Comparison of ENCODE assay signal across 3 worm cellular contexts in the genomic region with DNA sequence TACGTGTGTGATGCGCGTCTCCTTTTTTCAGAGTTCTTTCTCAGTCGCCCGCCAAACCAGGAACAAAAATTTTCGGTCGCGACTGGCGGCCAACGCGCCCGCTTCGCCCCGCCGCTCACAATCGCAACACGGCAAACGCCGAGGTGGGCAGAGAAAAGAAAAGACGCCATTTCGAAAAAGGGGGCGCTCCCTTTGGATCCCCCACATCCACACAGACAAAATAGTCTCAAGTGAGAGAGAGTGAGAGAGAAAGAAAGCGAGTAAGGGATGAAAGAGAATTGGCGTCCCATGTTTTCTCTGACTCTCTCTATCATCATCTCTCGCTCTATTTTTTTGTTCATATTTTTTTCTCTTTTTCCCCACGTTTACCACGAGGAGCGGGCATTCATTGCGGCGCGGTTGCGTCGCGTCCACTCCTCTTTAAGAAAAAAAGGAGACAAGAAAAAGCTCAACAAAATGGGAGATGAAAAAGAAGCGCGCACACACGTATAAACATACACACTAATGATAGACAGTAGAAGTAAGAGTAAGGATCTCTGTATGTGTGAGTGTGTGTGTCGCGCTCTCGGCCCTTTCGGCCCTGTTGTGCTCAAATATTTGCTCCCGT.
A peak's percentile ranks its signal among the peaks of the same experiment; 100 is the strongest.
TF ChIP-seq lines count a peak whose summit lies in the region.

No protein-coding gene starts in this region.

TF ChIP-seq in whole organism, L1 larva, 84 proteins besides CTCF, POLR2A, EP300 and RAD21 (continued from another document and continues in another):
- peak; percentile 94 for TF ChIP-seq snu-23 (GFP tag; optimal IDR thresholded peaks at IDR 0.05; lab: Kevin White, UChicago)
- peak; percentile 45 for TF ChIP-seq aly-2 (tag; optimal IDR thresholded peaks at IDR 0.05; lab: Kevin White, UChicago)
- TF ChIP-seq mep-1 (tag; optimal IDR thresholded peaks at IDR 0.05; lab: Kevin White, UChicago): peak; percentile 79
- TF ChIP-seq unc-86 (tag; optimal IDR thresholded peaks at IDR 0.05; lab: Kevin White, UChicago): peak; percentile 92
- TF ChIP-seq swsn-7 (tag; optimal IDR thresholded peaks at IDR 0.05; lab: Kevin White, UChicago): peak; percentile 88
- TF ChIP-seq ztf-4 (tag; optimal IDR thresholded peaks at IDR 0.05; lab: Kevin White, UChicago): peak; percentile 54
- TF ChIP-seq elt-2 (tag; optimal IDR thresholded peaks at IDR 0.05; lab: Kevin White, UChicago): no peak
- peak; percentile 98 for TF ChIP-seq fkh-8 (tag; optimal IDR thresholded peaks at IDR 0.05; lab: Kevin White, UChicago)
- peak; percentile 74 for TF ChIP-seq lir-3 (tag; optimal IDR thresholded peaks at IDR 0.05; lab: Kevin White, UChicago; ENCODE audit: poor library complexity)
- no peak for TF ChIP-seq hlh-17 (GFP tag; optimal IDR thresholded peaks at IDR 0.05; lab: Kevin White, UChicago; ENCODE audit: borderline replicate concordance)
- peak; percentile 61 for TF ChIP-seq ces-1 (GFP tag; optimal IDR thresholded peaks at IDR 0.05; lab: Kevin White, UChicago)
- TF ChIP-seq blmp-1 (tag; optimal IDR thresholded peaks at IDR 0.05; lab: Kevin White, UChicago): peak; percentile 98
- TF ChIP-seq elt-3 (tag; optimal IDR thresholded peaks at IDR 0.05; lab: Kevin White, UChicago): peak in 2 of 6 experiments; percentile 35 to 64
- peak; percentile 90 for TF ChIP-seq nhr-20 (tag; optimal IDR thresholded peaks at IDR 0.05; lab: Kevin White, UChicago)
- TF ChIP-seq nhr-76 (tag; optimal IDR thresholded peaks at IDR 0.05; lab: Kevin White, UChicago): no peak
- peak; percentile 17 for TF ChIP-seq snpc-4 (tag; optimal IDR thresholded peaks at IDR 0.05; lab: Kevin White, UChicago)
- peak; percentile 76 for TF ChIP-seq xbp-1 (tag; optimal IDR thresholded peaks at IDR 0.05; lab: Kevin White, UChicago)
- TF ChIP-seq irx-1 (tag; optimal IDR thresholded peaks at IDR 0.05; lab: Kevin White, UChicago): peak; percentile 74
- TF ChIP-seq lin-13 (GFP tag; optimal IDR thresholded peaks at IDR 0.05; lab: Kevin White, UChicago): peak; percentile 86
- peak; percentile 96 for TF ChIP-seq nhr-71 (tag; optimal IDR thresholded peaks at IDR 0.05; lab: Kevin White, UChicago)
- no peak for TF ChIP-seq efl-3 (GFP tag; optimal IDR thresholded peaks at IDR 0.05; lab: Kevin White, UChicago)
- peak; percentile 78 for TF ChIP-seq ceh-8 (GFP tag; optimal IDR thresholded peaks at IDR 0.05; lab: Kevin White, UChicago)
- peak; percentile 14 for TF ChIP-seq hpl-2 (GFP tag; optimal IDR thresholded peaks at IDR 0.05; lab: Kevin White, UChicago)
- TF ChIP-seq tlp-1 (tag; optimal IDR thresholded peaks at IDR 0.05; lab: Kevin White, UChicago): no peak
- TF ChIP-seq ceh-90 (tag; optimal IDR thresholded peaks at IDR 0.05; lab: Kevin White, UChicago): peak; percentile 1
- TF ChIP-seq zag-1 (tag; optimal IDR thresholded peaks at IDR 0.05; lab: Kevin White, UChicago): peak; percentile 89
- TF ChIP-seq mab-9 (GFP tag; IDR thresholded peaks at IDR 0.05; lab: Robert Waterston, UW): no peak; the same call in 1 of the 2 replicates
- TF ChIP-seq nhr-11 (tag; optimal IDR thresholded peaks at IDR 0.05; lab: Kevin White, UChicago): peak; percentile 41
- TF ChIP-seq egl-27 (tag; optimal IDR thresholded peaks at IDR 0.05; lab: Kevin White, UChicago): peak; percentile 21 to 87
- TF ChIP-seq sptf-1 (tag; optimal IDR thresholded peaks at IDR 0.05; lab: Kevin White, UChicago): no peak
- peak; percentile 79 for TF ChIP-seq nhr-19 (GFP tag; conservative IDR thresholded peaks at IDR 0.05; lab: Robert Waterston, UW)
- peak; percentile 32; the same call in 1 of the 2 replicates for TF ChIP-seq grh-1 (GFP tag; IDR thresholded peaks at IDR 0.05; lab: Robert Waterston, UW)
- peak; percentile 62 for TF ChIP-seq ceh-88 (GFP tag; IDR thresholded peaks at IDR 0.05; lab: Robert Waterston, UW)
- peak; percentile 36 for TF ChIP-seq C04F5.9 (tag; optimal IDR thresholded peaks at IDR 0.05; lab: Kevin White, UChicago)
- TF ChIP-seq pax-3 (tag; optimal IDR thresholded peaks at IDR 0.05; lab: Kevin White, UChicago): peak; percentile 81
- TF ChIP-seq sox-4 (tag; optimal IDR thresholded peaks at IDR 0.05; lab: Kevin White, UChicago): peak; percentile 38
- peak; percentile 75 to 80 for TF ChIP-seq mdl-1 (tag; optimal IDR thresholded peaks at IDR 0.05; lab: Kevin White, UChicago)
- peak; percentile 49 for TF ChIP-seq fkh-4 (tag; optimal IDR thresholded peaks at IDR 0.05; lab: Kevin White, UChicago; ENCODE audit: borderline replicate concordance)
- peak; percentile 66 for TF ChIP-seq nhr-90 (tag; optimal IDR thresholded peaks at IDR 0.05; lab: Kevin White, UChicago; ENCODE audit: poor library complexity)
- TF ChIP-seq lin-39 (tag; optimal IDR thresholded peaks at IDR 0.05; lab: Kevin White, UChicago): no peak

TF ChIP-seq in whole organism, L3 larva, 47 proteins besides CTCF, POLR2A, EP300 and RAD21 (continued from another document):
- TF ChIP-seq R02D3.7 (tag; optimal IDR thresholded peaks at IDR 0.05; lab: Kevin White, UChicago) (peak; percentile 40), nhr-76 (tag; optimal IDR thresholded peaks at IDR 0.05; lab: Kevin White, UChicago) (no peak), pqm-1 (tag; optimal IDR thresholded peaks at IDR 0.05; lab: Kevin White, UChicago) (peak; percentile 4), fos-1 (tag; optimal IDR thresholded peaks at IDR 0.05; lab: Kevin White, UChicago) (no peak), ceh-16 (tag; optimal IDR thresholded peaks at IDR 0.05; lab: Kevin White, UChicago) (peak; percentile 39), ama-1 (optimal IDR thresholded peaks at IDR 0.05; lab: Kevin White, UChicago) (peak; percentile 63), lsy-12 (tag; optimal IDR thresholded peaks at IDR 0.05; lab: Kevin White, UChicago) (peak; percentile 61), elt-2 (tag; optimal IDR thresholded peaks at IDR 0.05; lab: Kevin White, UChicago) (peak; percentile 55), nhr-43 (tag; optimal IDR thresholded peaks at IDR 0.05; lab: Kevin White, UChicago; ENCODE audit: poor library complexity, severe bottlenecking) (peak; percentile 59), zag-1 (tag; optimal IDR thresholded peaks at IDR 0.05; lab: Kevin White, UChicago) (peak; percentile 52), egl-27 (tag; optimal IDR thresholded peaks at IDR 0.05; lab: Kevin White, UChicago) (peak; percentile 37), snpc-4 (tag; optimal IDR thresholded peaks at IDR 0.05; lab: Kevin White, UChicago) (peak; percentile 63), nhr-11 (tag; optimal IDR thresholded peaks at IDR 0.05; lab: Kevin White, UChicago) (peak; percentile 80), ztf-11 (tag; optimal IDR thresholded peaks at IDR 0.05; lab: Kevin White, UChicago) (no peak), sea-2 (GFP tag; optimal IDR thresholded peaks at IDR 0.05; lab: Kevin White, UChicago) (no peak), aly-2 (tag; optimal IDR thresholded peaks at IDR 0.05; lab: Kevin White, UChicago) (no peak), ceh-28 (tag; optimal IDR thresholded peaks at IDR 0.05; lab: Kevin White, UChicago) (peak; percentile 66), nhr-237 (tag; optimal IDR thresholded peaks at IDR 0.05; lab: Kevin White, UChicago) (no peak), eor-1 (tag; optimal IDR thresholded peaks at IDR 0.05; lab: Kevin White, UChicago) (no peak), elt-1 (tag; optimal IDR thresholded peaks at IDR 0.05; lab: Kevin White, UChicago) (peak; percentile 49), unc-39 (tag; optimal IDR thresholded peaks at IDR 0.05; lab: Kevin White, UChicago) (no peak), lin-15B (tag; optimal IDR thresholded peaks at IDR 0.05; lab: Kevin White, UChicago) (peak; percentile 66), ZK546.5 (tag; optimal IDR thresholded peaks at IDR 0.05; lab: Kevin White, UChicago) (no peak), jun-1 (tag; optimal IDR thresholded peaks at IDR 0.05; lab: Kevin White, UChicago) (peak; percentile 84), mdl-1 (tag; optimal IDR thresholded peaks at IDR 0.05; lab: Kevin White, UChicago) (peak; percentile 84), tbx-2 (tag; optimal IDR thresholded peaks at IDR 0.05; lab: Kevin White, UChicago) (peak; percentile 74), fkh-10 (GFP tag; optimal IDR thresholded peaks at IDR 0.05; lab: Kevin White, UChicago) (peak; percentile 40), ceh-9 (tag; optimal IDR thresholded peaks at IDR 0.05; lab: Kevin White, UChicago) (no peak), elt-3 (tag; optimal IDR thresholded peaks at IDR 0.05; lab: Kevin White, UChicago) (no peak)

TF ChIP-seq in whole organism, young adult, 124 proteins besides CTCF, POLR2A, EP300 and RAD21 (continued from another document):
- TF ChIP-seq dox-1 (GFP tag; IDR thresholded peaks at IDR 0.05; lab: Robert Waterston, UW) (peak; percentile 76), F57A8.1 (GFP tag; optimal IDR thresholded peaks at IDR 0.05; lab: Kevin White, UChicago) (no peak), C06A6.2 (GFP tag; conservative IDR thresholded peaks at IDR 0.05; lab: Robert Waterston, UW) (peak; percentile 72), ceh-91 (GFP tag; IDR thresholded peaks at IDR 0.05; lab: Robert Waterston, UW) (no peak), tbp1 (GFP tag; optimal IDR thresholded peaks at IDR 0.05; lab: Kevin White, UChicago) (peak; percentile 25), snpc-4 (GFP tag; optimal IDR thresholded peaks at IDR 0.05; lab: Kevin White, UChicago) (no peak), snpc-4 (tag; optimal IDR thresholded peaks at IDR 0.05; lab: Kevin White, UChicago) (peak in 3 of 4 experiments; percentile 64 to 73 (median 73)), lin-35 (GFP tag; optimal IDR thresholded peaks at IDR 0.05; lab: Kevin White, UChicago) (peak in 1 of 3 experiments; percentile 68), Y53G8AR.9 (GFP tag; conservative IDR thresholded peaks at IDR 0.05; lab: Robert Waterston, UW) (peak; percentile 44; the same call in 1 of the 2 replicates), pbrm-1 (GFP tag; IDR thresholded peaks at IDR 0.05; lab: Robert Waterston, UW) (peak; percentile 47), F37B4.10 (GFP tag; IDR thresholded peaks at IDR 0.05; lab: Robert Waterston, UW) (no peak), ztf-22 (GFP tag; optimal IDR thresholded peaks at IDR 0.05; lab: Kevin White, UChicago) (peak; percentile 33), F55B11.4 (tag; optimal IDR thresholded peaks at IDR 0.05; lab: Kevin White, UChicago; ENCODE audit: borderline replicate concordance, insufficient read depth) (no peak), ceh-27 (GFP tag; optimal IDR thresholded peaks at IDR 0.05; lab: Kevin White, UChicago) (peak; percentile 61), sdz-38 (tag; optimal IDR thresholded peaks at IDR 0.05; lab: Kevin White, UChicago) (no peak), die-1 (tag; optimal IDR thresholded peaks at IDR 0.05; lab: Kevin White, UChicago) (peak; percentile 56), chd-7 (tag; optimal IDR thresholded peaks at IDR 0.05; lab: Kevin White, UChicago) (peak; percentile 80), C17E4.6 (GFP tag; IDR thresholded peaks at IDR 0.05; lab: Robert Waterston, UW) (no peak), lag-1 (GFP tag; IDR thresholded peaks at IDR 0.05; lab: Robert Waterston, UW) (no peak), let-526 (GFP tag; IDR thresholded peaks at IDR 0.05; lab: Robert Waterston, UW) (0 out of 2 replicates have a peak, but pooled peaks have one; percentile 14), attf-5 (GFP tag; optimal IDR thresholded peaks at IDR 0.05; lab: Kevin White, UChicago) (peak; percentile 89), F10E7.11 (tag; optimal IDR thresholded peaks at IDR 0.05; lab: Kevin White, UChicago) (no peak), egrh-3 (GFP tag; IDR thresholded peaks at IDR 0.05; lab: Robert Waterston, UW) (peak; percentile 73), Y56A3A.18 (GFP tag; IDR thresholded peaks at IDR 0.05; lab: Robert Waterston, UW) (peak; percentile 73; the same call in 1 of the 2 replicates), ceh-79 (tag; optimal IDR thresholded peaks at IDR 0.05; lab: Kevin White, UChicago) (peak; percentile 20), snpc-1.3 (tag; optimal IDR thresholded peaks at IDR 0.05; lab: Kevin White, UChicago; ENCODE audit: insufficient read depth) (no peak), ztf-26 (tag; optimal IDR thresholded peaks at IDR 0.05; lab: Kevin White, UChicago) (peak; percentile 93), B0336.3 (GFP tag; IDR thresholded peaks at IDR 0.05; lab: Robert Waterston, UW) (peak; percentile 74; the same call in 1 of the 2 replicates), F22D6.2 (tag; optimal IDR thresholded peaks at IDR 0.05; lab: Kevin White, UChicago) (peak; percentile 81), zfh-2 (GFP tag; conservative IDR thresholded peaks at IDR 0.05; lab: Robert Waterston, UW) (peak; percentile 99)
